Worm (Caenorhabditis elegans) whole organism, L4/young adult: Measurements from ENCODE around the gene F45D3.4.

Source experiments
- W03F9.2 ChIP-seq: fragments of 150-350 bp; optimal IDR thresholded peaks from 2 replicates; lab custom pipeline; 2014; ENCODE audit warnings: missing biosample characterization, missing genetic modification characterization
- dao-5 ChIP-seq: sonication (generic microtip); optimal IDR thresholded peaks from 2 replicates; lab custom pipeline; 2016; ENCODE audit warnings: missing genotype, missing genetic modification characterization, moderate library complexity, missing compliant biosample characterization
- him-1 ChIP-seq: sonication (generic microtip); optimal IDR thresholded peaks from 2 replicates; lab custom pipeline; 2016; ENCODE audit warnings: missing genotype, missing genetic modification reagents, missing genetic modification characterization, missing compliant biosample characterization

Gene F45D3.4

DNA sequence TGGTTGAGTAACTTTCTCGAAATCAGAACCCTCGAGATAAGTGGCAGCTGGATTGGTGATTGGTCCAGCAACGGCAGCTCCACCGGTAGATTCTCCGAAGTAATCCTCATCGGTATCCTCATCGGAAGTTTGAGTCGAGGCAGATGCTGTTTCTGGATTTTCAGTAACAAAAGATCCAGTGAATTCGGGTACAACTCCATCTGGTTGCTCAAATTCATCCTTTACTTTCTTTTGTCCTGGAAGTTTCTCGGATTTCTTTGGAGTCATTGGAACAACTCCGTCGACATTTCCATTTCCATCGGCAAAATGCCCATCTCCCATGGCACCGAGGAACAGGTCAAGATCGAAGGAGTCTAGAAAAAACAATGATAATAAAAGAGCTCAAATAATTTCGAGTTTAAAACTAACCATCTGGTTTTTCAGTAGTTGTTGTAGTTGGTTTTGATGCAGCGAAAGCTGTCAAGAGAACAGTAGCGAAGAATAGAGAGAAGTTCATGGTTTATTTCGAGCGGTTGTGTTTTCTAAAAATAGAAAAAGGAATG, at the start of gene F45D3.4:
F45D3.4 (minus strand) TSS at position 521 of the 542 bp plus-strand sequence.
- TF ChIP-seq W03F9.2 (tag; lab: Kevin White, UChicago) (no peak), him-1 (tag; lab: Kevin White, UChicago) (no peak), dao-5 (tag; lab: Kevin White, UChicago) (no peak)

DNA sequence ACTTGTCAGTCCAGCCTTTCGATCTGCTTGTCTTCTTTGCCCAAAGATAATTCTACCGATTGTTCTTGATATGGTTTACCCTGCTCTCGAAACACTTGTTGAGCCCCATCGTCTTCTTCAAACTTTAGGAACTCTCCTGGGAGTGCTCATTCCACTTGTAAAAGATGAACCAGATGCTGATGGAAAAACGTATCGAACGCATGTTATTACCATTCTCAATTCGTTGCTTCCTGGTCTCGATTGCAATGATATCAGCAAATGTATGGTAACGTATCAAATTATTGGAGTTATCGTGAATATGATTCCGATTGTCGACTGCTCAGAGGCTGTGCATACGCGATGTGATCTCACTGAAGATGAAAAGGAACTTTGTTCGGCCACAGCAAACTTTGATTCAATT, 48.8 kb upstream of the F45D3.4 start:
- no peak for TF ChIP-seq W03F9.2 (tag; lab: Kevin White, UChicago)
- TF ChIP-seq him-1 (tag; lab: Kevin White, UChicago), result no peak
- TF ChIP-seq dao-5 (tag; lab: Kevin White, UChicago), result no peak

DNA sequence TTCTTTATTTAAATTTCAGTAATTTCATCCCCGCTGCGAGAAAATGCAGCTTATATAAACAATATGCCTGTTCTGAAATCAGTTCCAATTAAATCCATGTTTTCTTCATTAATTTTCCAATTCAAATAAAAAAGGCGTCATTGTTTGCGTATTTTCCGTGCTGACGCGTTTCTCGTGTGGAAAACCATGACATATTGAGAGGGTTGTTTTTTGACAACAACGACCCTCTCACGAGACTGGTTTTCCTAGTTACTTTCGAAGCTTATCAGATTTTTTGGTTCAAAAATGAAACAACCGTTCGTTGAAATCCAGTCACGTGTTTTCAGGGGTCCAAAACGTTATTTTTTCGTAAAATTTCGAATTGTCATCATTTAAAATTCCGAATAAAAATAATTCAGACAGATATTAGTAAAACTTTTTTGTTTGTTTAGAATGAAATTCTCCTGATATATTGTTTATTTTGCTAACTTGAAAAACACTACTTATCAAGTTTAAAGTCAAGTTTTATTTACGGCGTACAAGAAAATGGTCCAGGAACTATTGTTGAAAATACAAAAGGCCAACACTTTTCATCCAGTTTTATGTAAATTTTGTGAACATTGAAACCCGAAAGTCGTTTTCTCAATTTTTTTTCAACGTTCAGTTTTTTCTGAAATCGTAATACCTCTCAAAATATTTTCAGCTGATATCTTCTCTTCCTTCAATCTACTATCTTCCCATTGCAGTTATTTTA, 46.7 kb upstream of the F45D3.4 start, which contains the start of gene C14C10.5:
C14C10.5 (plus strand) TSS at position 683 of the 733 bp plus-strand sequence.
- TF ChIP-seq dao-5 (tag; lab: Kevin White, UChicago), result no peak
- no peak for TF ChIP-seq him-1 (tag; lab: Kevin White, UChicago)
- no peak for TF ChIP-seq W03F9.2 (tag; lab: Kevin White, UChicago)

DNA sequence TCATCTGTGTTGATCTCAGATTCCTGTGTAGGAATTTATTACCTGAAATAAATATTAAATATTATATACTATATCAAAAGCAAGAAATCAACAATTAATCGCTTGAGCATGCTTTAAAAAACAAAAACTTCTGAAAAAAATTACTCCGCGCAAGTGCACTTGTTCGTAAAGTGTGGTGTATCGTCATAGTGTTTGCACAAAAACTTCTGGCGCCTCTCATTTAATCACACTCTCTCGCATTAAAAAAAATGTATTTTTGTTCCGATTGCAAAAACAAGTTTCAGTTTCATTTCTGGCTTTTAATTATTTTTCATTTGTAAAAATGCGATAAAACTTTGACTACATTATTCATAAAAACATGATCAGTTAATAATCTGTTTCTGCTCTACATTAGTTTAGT, 46.1 kb upstream of the F45D3.4 start, which contains the start of the genes C14C10.10 and ril-2:
C14C10.10 (minus strand) TSS at position 19 of the 400 bp plus-strand sequence.
ril-2 (minus strand) TSS at position 48 of the 400 bp plus-strand sequence.
- TF ChIP-seq W03F9.2 (tag; lab: Kevin White, UChicago) (no peak), him-1 (tag; lab: Kevin White, UChicago) (no peak), dao-5 (tag; lab: Kevin White, UChicago) (no peak)

DNA sequence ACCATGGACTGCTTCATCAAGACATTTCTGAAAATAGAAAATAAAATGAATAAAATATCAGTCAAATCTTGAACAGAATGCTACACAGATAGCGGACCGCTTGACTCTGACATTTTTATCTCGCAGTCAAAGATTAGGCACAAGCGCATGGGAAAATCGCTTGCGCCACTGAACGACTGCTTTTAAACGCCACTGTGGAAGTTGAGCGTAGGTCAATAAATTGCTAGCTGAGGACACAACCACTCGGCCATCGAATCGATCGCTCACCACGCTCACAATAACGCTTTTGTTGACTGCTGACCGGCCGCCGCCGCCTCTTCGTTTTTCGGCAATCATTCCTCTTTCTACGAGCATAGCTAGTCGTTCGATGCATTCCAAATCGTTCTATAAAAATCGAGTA, 43.8 kb upstream of the F45D3.4 start:
- TF ChIP-seq dao-5 (tag; lab: Kevin White, UChicago), result peak; percentile 55
- no peak for TF ChIP-seq W03F9.2 (tag; lab: Kevin White, UChicago)
- TF ChIP-seq him-1 (tag; lab: Kevin White, UChicago), result no peak

DNA sequence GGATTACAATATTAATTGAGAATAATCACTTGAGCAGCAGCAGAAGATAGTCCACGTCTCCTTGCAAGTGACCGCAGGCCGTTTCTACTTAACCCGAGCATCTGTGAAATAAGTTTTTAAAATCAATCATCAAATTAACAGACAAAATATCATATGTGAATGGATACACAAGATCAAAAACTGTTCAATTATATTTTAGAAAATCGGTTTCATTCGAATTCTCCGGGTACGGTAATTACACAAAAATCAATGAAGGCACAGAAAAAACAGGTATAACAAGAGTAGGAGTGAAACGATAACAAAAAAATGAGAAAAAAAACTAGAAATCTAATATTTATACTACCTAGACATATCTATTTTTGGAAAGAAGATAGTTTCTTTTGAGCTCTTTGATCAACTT, 43.2 kb upstream of the F45D3.4 start, which contains the start of gene mma-1:
mma-1 (minus strand) TSS at position 101 of the 400 bp plus-strand sequence.
- TF ChIP-seq him-1 (tag; lab: Kevin White, UChicago), result no peak

DNA sequence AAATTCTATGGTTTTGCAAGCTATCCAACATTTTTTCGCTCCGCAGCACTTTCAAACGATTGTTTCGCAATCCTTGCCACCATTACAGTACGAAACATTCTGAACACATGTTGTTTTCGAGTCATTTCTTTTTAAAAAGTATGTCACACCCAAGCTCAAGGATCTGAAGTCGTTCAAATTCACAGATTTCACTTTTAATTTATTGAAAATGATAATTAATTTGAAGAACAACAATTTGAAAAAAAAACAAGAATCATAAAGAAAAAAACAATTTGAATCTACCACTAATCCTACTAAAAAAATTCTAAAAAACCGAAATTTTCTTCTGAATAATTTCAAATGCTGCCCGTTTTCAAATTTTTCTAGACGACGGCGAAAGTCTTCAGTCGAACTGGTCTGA, 39.4 kb upstream of the F45D3.4 start, which contains the start of gene C14C10.2:
C14C10.2 (minus strand) TSS at position 101 of the 400 bp plus-strand sequence.
- no peak for TF ChIP-seq dao-5 (tag; lab: Kevin White, UChicago)
- no peak for TF ChIP-seq him-1 (tag; lab: Kevin White, UChicago)
- no peak for TF ChIP-seq W03F9.2 (tag; lab: Kevin White, UChicago)

ce11 chrV:12590601-12591000, 37.6 kb upstream of the F45D3.4 start, which contains the start of gene ttr-43:
ttr-43 (minus strand) TSS chrV:12590701.
- TF ChIP-seq W03F9.2 (tag; lab: Kevin White, UChicago) (no peak), dao-5 (tag; lab: Kevin White, UChicago) (no peak), him-1 (tag; lab: Kevin White, UChicago) (no peak)

DNA sequence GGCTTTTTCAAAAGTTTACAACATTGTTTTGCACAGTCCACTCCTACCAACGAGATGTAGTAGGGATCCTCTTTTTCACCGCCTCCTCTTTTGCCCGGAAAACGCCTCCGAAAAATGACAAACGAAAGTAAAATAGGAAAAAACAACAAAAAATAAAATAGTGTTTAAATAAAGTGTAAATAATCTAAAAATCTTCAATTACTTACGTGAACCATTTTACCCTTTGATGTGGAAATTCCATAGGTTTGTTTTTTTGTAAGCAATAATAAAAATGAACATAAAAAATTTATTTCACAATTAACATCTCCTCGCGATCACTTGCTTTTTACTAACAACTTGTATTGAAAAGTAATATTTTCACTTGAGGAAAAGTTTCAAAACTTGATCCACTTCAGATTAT, 35.0 kb upstream of the F45D3.4 start, which contains the start of gene C14C10.1:
C14C10.1 (plus strand) TSS at position 301 of the 400 bp plus-strand sequence.
- no peak for TF ChIP-seq him-1 (tag; lab: Kevin White, UChicago)
- TF ChIP-seq dao-5 (tag; lab: Kevin White, UChicago), result no peak

DNA sequence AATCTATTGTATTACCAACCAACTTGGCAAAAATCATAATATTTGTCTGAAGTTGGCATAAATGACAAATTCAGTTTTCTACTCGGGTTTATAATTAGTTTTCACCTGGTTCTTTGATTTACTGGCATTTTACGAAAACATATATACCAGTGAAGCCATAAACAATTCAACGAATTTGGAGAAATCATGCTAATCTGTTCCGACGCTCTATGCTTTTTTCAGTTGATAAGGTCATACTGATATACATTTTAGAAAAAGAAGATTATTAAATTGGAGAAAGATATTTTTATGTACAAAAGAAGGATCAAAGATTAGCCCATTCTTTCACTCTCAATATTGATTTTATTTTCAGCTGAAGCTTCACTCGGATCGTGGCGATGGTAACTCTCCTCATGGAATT, 33.8 kb upstream of the F45D3.4 start:
- TF ChIP-seq W03F9.2 (tag; lab: Kevin White, UChicago), result no peak
- no peak for TF ChIP-seq dao-5 (tag; lab: Kevin White, UChicago)
- TF ChIP-seq him-1 (tag; lab: Kevin White, UChicago), result no peak

DNA sequence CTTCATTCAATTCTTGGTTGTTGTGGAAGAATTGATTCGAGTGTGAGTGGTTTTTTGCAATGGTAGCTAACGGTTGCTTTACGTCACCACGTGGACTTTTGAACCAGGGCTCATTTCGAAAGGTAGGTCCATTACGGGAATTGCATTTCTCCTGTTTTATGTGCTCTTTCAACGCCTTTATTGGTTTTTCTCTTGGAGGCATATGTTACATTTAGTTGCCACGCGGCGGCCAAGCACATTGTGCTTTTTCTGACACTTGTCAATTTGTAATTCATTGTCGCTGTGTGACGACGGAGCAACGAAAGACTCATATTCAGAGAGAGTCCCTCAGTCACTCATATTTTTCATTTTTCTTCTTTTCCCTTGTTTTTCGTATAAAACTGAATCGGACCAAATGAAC, 31.8 kb upstream of the F45D3.4 start:
- TF ChIP-seq him-1 (tag; lab: Kevin White, UChicago) (no peak), W03F9.2 (tag; lab: Kevin White, UChicago) (no peak), dao-5 (tag; lab: Kevin White, UChicago) (no peak)

- TF ChIP-seq W03F9.2 (tag; lab: Kevin White, UChicago) (no peak), dao-5 (tag; lab: Kevin White, UChicago) (no peak), him-1 (tag; lab: Kevin White, UChicago) (no peak)
These were observed 30.4 kb upstream of the F45D3.4 start for ce11 chrV:12583421-12583820.

DNA sequence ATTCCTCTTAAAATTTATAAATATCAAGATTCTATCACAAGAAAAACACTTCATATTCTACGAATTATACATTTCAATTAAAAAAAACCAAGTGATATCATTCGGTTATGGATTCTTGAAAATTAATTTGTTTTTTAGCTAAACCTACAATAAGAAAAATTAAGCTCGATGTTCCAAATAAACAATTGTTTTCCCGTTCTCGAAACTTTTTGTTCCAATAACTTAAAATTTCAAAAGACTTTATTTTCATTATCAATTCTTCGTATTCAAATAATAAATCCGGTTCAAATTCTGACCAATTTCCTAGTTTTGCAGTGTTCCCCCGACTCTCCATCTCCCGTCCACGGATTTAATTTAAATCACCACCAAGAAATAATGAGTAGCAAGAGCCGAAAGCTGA, 26.3 kb upstream of the F45D3.4 start, which contains the start of gene E02A10.3:
E02A10.3 (plus strand) TSS at position 301 of the 400 bp plus-strand sequence.
- no peak for TF ChIP-seq W03F9.2 (tag; lab: Kevin White, UChicago)
- TF ChIP-seq him-1 (tag; lab: Kevin White, UChicago), result no peak
- TF ChIP-seq dao-5 (tag; lab: Kevin White, UChicago), result no peak
